Fruit fly (Drosophila melanogaster): ENCODE results near the gene CG3246.

CG3246 gene

DNA sequence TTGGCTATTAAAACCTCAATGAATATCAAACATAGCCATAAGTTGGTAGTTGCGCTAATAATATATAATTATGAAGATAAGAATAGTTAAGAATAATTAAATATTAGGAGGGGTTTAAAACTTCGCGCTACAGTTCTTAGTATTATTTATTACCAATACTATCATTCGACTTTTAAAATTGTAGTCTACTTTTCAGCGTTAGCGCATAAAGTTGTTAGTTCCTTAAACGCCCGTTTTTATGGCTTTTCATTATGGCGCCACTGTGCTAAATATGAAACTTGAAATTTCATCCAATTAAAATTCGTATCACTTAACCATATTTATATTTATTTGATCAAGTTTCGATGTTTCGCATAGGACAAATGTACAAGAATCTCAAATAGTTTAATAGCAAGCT is 18.7 kb upstream of the CG3246 start (continued):
- TF ChIP-seq dm (GFP tag; optimal IDR thresholded peaks at IDR 0.05) (no peak), gsb (GFP tag; IDR thresholded peaks at IDR 0.05) (no peak), cg (GFP tag; optimal IDR thresholded peaks at IDR 0.05) (peak; percentile 67), Dp (GFP tag; optimal IDR thresholded peaks at IDR 0.05) (peak; percentile 49), emc (GFP tag; optimal IDR thresholded peaks at IDR 0.05) (no peak), trem (tag; optimal IDR thresholded peaks at IDR 0.05) (peak; percentile 35), CG1233 (GFP tag; optimal IDR thresholded peaks at IDR 0.05) (peak; percentile 8), CG8944 (GFP tag; optimal IDR thresholded peaks at IDR 0.05) (no peak), E2f2 (GFP tag; IDR thresholded peaks at IDR 0.05) (peak; percentile 80), CG13287 (GFP tag; IDR thresholded peaks at IDR 0.05; ENCODE audit: partially characterized antibody) (no peak), Neu2 (GFP tag; optimal IDR thresholded peaks at IDR 0.05; ENCODE audit: borderline replicate concordance) (no peak), CG17385 (GFP tag; optimal IDR thresholded peaks at IDR 0.05) (no peak), esg (GFP tag; conservative IDR thresholded peaks at IDR 0.05) (no peak), CkIIα-i1 (GFP tag; IDR thresholded peaks at IDR 0.05) (no peak), bcd (GFP tag; optimal IDR thresholded peaks at IDR 0.05) (no peak), CG4404 (GFP tag; IDR thresholded peaks at IDR 0.05) (no peak), CG17568 (GFP tag; optimal IDR thresholded peaks at IDR 0.05) (no peak), z (GFP tag; IDR thresholded peaks at IDR 0.05) (no peak), knrl (GFP tag; IDR thresholded peaks at IDR 0.05; ENCODE audit: partially characterized antibody) (no peak), CG15073 (GFP tag; optimal IDR thresholded peaks at IDR 0.05) (no peak), gce (GFP tag; IDR thresholded peaks at IDR 0.05) (no peak), CG1529 (GFP tag; optimal IDR thresholded peaks at IDR 0.05) (no peak), pita (GFP tag; optimal IDR thresholded peaks at IDR 0.05) (no peak), NC2α (GFP tag; optimal IDR thresholded peaks at IDR 0.05) (no peak), Usf (GFP tag; optimal IDR thresholded peaks at IDR 0.05) (no peak), org-1 (GFP tag; optimal IDR thresholded peaks at IDR 0.05) (no peak), CG17802 (tag; optimal IDR thresholded peaks at IDR 0.05) (no peak), CG4424 (GFP tag; optimal IDR thresholded peaks at IDR 0.05) (peak; percentile 1), sd (tag; optimal IDR thresholded peaks at IDR 0.05) (no peak), Doc2 (GFP tag; IDR thresholded peaks at IDR 0.05) (no peak), CG18011 (GFP tag; optimal IDR thresholded peaks at IDR 0.05) (no peak), CG2712 (tag; optimal IDR thresholded peaks at IDR 0.05) (peak; percentile 28), Vsx1 (GFP tag; optimal IDR thresholded peaks at IDR 0.05) (peak; percentile 20), NfI (GFP tag; optimal IDR thresholded peaks at IDR 0.05) (no peak), HLH54F (GFP tag; optimal IDR thresholded peaks at IDR 0.05) (no peak), dmrt99B (tag; optimal IDR thresholded peaks at IDR 0.05) (no peak), Atf-2 (GFP tag; optimal IDR thresholded peaks at IDR 0.05) (no peak), crc (GFP tag; optimal IDR thresholded peaks at IDR 0.05) (no peak), da (GFP tag; optimal IDR thresholded peaks at IDR 0.05) (no peak), CG8924 (tag; optimal IDR thresholded peaks at IDR 0.05) (no peak), CG8281 (tag; optimal IDR thresholded peaks at IDR 0.05) (no peak), CG17829 (tag; optimal IDR thresholded peaks at IDR 0.05) (peak; percentile 1), ken (GFP tag; IDR thresholded peaks at IDR 0.05) (no peak)
